Worm (Caenorhabditis elegans): ENCODE measurements around the gene snx-13.
A peak's percentile ranks its signal among the peaks of the same experiment; 100 is the strongest.

The snx-13 gene

ce11 chrIV:17103116-17103515 is 15.9 kb upstream of the snx-13 start:
- no peak for TF ChIP-seq nhr-6 (tag; optimal IDR thresholded peaks at IDR 0.05)
- TF ChIP-seq aha-1 (tag) = peak; percentile 77
- TF ChIP-seq hmg-1.1 (GFP tag; IDR thresholded peaks at IDR 0.05) = no peak
- no peak for TF ChIP-seq nhr-25 (tag; optimal IDR thresholded peaks at IDR 0.05; ENCODE audit: borderline replicate concordance, insufficient read depth)
- no peak for TF ChIP-seq daf-16 (GFP tag; optimal IDR thresholded peaks at IDR 0.05)
- TF ChIP-seq daf-16 (tag; optimal IDR thresholded peaks at IDR 0.05) = no peak
- TF ChIP-seq unc-62 (GFP tag; optimal IDR thresholded peaks at IDR 0.05 in 1 of 2) = peak in 1 of 2 experiments; percentile 50
- no peak for TF ChIP-seq unc-62 (tag; optimal IDR thresholded peaks at IDR 0.05)
- TF ChIP-seq nhr-111 (GFP tag; optimal IDR thresholded peaks at IDR 0.05) = no peak
- TF ChIP-seq zag-1 (tag; optimal IDR thresholded peaks at IDR 0.05) = no peak

ce11 chrIV:17100628-17101338 is 13.5 kb upstream of the snx-13 start:
- TF ChIP-seq nhr-28 (tag; optimal IDR thresholded peaks at IDR 0.05) (peak; percentile 4), daf-16 (GFP tag; optimal IDR thresholded peaks at IDR 0.05) (no peak), daf-16 (tag; optimal IDR thresholded peaks at IDR 0.05) (peak; percentile 16), hif-1 (tag; optimal IDR thresholded peaks at IDR 0.05) (peak in 1 of 2 experiments; percentile 70), snpc-1.2 (GFP tag; IDR thresholded peaks at IDR 0.05) (no peak), snpc-4 (tag; optimal IDR thresholded peaks at IDR 0.05) (no peak), nhr-10 (tag; optimal IDR thresholded peaks at IDR 0.05) (no peak), egl-27 (tag; optimal IDR thresholded peaks at IDR 0.05) (no peak), aha-1 (tag) (peak; percentile 88), spr-1 (tag; optimal IDR thresholded peaks at IDR 0.05) (no peak), set-16 (GFP tag; IDR thresholded peaks at IDR 0.05) (no peak), hlh-30 (tag; optimal IDR thresholded peaks at IDR 0.05; ENCODE audit: insufficient read depth) (peak; percentile 30)

- TF ChIP-seq set-16 (GFP tag; IDR thresholded peaks at IDR 0.05) (no peak), lim-7 (GFP tag; IDR thresholded peaks at IDR 0.05) (no peak), madf-5 (GFP tag; IDR thresholded peaks at IDR 0.05) (no peak), lin-39 (tag; optimal IDR thresholded peaks at IDR 0.05) (no peak), mxl-2 (GFP tag; conservative IDR thresholded peaks at IDR 0.05) (no peak), vab-7 (GFP tag; IDR thresholded peaks at IDR 0.05) (no peak), aha-1 (tag) (no peak), nhr-28 (tag; optimal IDR thresholded peaks at IDR 0.05) (no peak), egl-27 (tag; optimal IDR thresholded peaks at IDR 0.05) (no peak), dpl-1 (GFP tag; optimal IDR thresholded peaks at IDR 0.05) (no peak)
Measured at ce11 chrIV:17100148-17100547, 12.9 kb upstream of the snx-13 start, which contains the start of gene bca-2. bca-2 (minus strand) TSS chrIV:17100248.

ce11 chrIV:17099113-17099512 is 11.9 kb upstream of the snx-13 start:
- TF ChIP-seq unc-39 (tag; optimal IDR thresholded peaks at IDR 0.05) = no peak
- no peak for TF ChIP-seq ceh-20 (GFP tag; IDR thresholded peaks at IDR 0.05)
- TF ChIP-seq ceh-28 (tag; optimal IDR thresholded peaks at IDR 0.05) = no peak
- no peak for TF ChIP-seq ceh-44 (GFP tag; IDR thresholded peaks at IDR 0.05)
- TF ChIP-seq fos-1 (tag; optimal IDR thresholded peaks at IDR 0.05) = no peak
- TF ChIP-seq snpc-1.2 (GFP tag; IDR thresholded peaks at IDR 0.05) = 0 out of 2 replicates have a peak, but pooled peaks have one; percentile 17
- TF ChIP-seq saeg-2 (GFP tag; IDR thresholded peaks at IDR 0.05) = no peak
- peak; percentile 48 for TF ChIP-seq aha-1 (tag)
- TF ChIP-seq nhr-111 (GFP tag; optimal IDR thresholded peaks at IDR 0.05) = no peak
- no peak for TF ChIP-seq mdl-1 (tag; optimal IDR thresholded peaks at IDR 0.05)

ce11 chrIV:17096168-17096567 is 8.9 kb upstream of the snx-13 start, which contains the start of gene Y116A8C.27:
Y116A8C.27 (minus strand) TSS chrIV:17096268.
- TF ChIP-seq dve-1 (tag; optimal IDR thresholded peaks at IDR 0.05; ENCODE audit: insufficient read depth) (no peak), ama-1 (optimal IDR thresholded peaks at IDR 0.05) (peak; percentile 32), zfp-3 (GFP tag; conservative IDR thresholded peaks at IDR 0.05) (no peak), nhr-111 (GFP tag; optimal IDR thresholded peaks at IDR 0.05) (no peak), F37D6.2 (tag; optimal IDR thresholded peaks at IDR 0.05) (no peak), ctbp-1 (GFP tag; IDR thresholded peaks at IDR 0.05) (no peak), daf-8 (GFP tag; IDR thresholded peaks at IDR 0.05) (no peak), skn-1 (tag; optimal IDR thresholded peaks at IDR 0.05) (no peak)

Data from whole organism, L4 larva.